Worm (Caenorhabditis elegans): ENCODE results near the gene K03B8.6.

The K03B8.6 gene

DNA sequence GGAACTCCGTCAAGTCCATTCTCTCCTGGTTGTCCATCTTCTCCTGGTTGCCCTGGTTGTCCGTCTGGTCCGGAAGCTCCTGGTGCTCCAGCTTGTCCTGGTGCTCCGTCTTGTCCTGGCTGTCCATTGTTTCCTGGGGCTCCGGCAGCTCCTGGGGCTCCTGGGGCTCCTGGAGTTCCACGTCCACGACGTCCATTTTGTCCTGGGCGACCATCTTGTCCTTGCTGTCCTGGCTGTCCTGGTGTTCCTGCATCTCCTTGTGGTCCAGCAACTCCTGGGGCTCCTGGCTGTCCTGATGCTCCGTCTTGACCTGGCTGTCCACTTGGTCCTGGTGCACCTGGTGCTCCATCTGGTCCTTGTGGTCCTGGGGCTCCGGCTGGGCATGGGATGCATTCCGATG, 42.0 kb downstream of the K03B8.6 start:
- TF ChIP-seq nhr-21 (tag; optimal IDR thresholded peaks at IDR 0.05): no peak
- no peak for TF ChIP-seq ztf-1 (GFP tag; conservative IDR thresholded peaks at IDR 0.05)
- no peak for TF ChIP-seq skn-1 (tag; optimal IDR thresholded peaks at IDR 0.05)
- TF ChIP-seq dmd-4 (tag; optimal IDR thresholded peaks at IDR 0.05): no peak
- TF ChIP-seq Y55F3AM.14 (GFP tag; optimal IDR thresholded peaks at IDR 0.05): no peak
- no peak for TF ChIP-seq ZK546.5 (tag; optimal IDR thresholded peaks at IDR 0.05)
- no peak for TF ChIP-seq sma-9 (GFP tag; optimal IDR thresholded peaks at IDR 0.05)
- TF ChIP-seq sma-9 (tag; optimal IDR thresholded peaks at IDR 0.05): no peak
- TF ChIP-seq lsy-2 (tag; optimal IDR thresholded peaks at IDR 0.05): no peak
- no peak for TF ChIP-seq ceh-16 (tag; optimal IDR thresholded peaks at IDR 0.05)
- TF ChIP-seq lin-39 (tag; optimal IDR thresholded peaks at IDR 0.05): no peak
- no peak for TF ChIP-seq mab-5 (tag; optimal IDR thresholded peaks at IDR 0.05)
- no peak for TF ChIP-seq zag-1 (tag; optimal IDR thresholded peaks at IDR 0.05)
- no peak for TF ChIP-seq ztf-11 (tag; optimal IDR thresholded peaks at IDR 0.05)
- no peak for TF ChIP-seq elt-1 (tag; optimal IDR thresholded peaks at IDR 0.05)
- no peak for TF ChIP-seq nhr-25 (tag; optimal IDR thresholded peaks at IDR 0.05)
- no peak for TF ChIP-seq nhr-11 (tag; optimal IDR thresholded peaks at IDR 0.05)
- TF ChIP-seq F13H6.1 (tag; optimal IDR thresholded peaks at IDR 0.05): no peak
- TF ChIP-seq alr-1 (tag; optimal IDR thresholded peaks at IDR 0.05): no peak
- no peak for TF ChIP-seq mdl-1 (tag; optimal IDR thresholded peaks at IDR 0.05)
- TF ChIP-seq ztf-4 (tag; optimal IDR thresholded peaks at IDR 0.05): no peak

DNA sequence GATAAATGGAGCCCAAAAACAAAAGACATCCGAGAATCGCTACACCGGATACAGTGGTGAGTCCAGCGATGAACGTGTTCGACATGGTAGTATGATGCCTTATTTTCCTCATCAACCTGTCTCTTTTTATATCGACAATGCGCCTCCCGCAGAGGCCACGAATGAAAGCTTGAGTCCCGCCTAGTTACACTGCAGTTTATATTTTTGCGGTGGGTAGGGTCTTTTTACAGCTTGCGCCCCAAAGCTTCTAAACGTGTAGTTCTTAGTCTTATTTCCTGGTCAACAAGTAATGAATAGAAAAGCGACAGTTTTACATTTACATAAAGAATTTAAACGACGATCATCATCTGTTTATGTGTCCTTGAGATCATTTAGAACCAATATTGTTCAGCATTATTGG, 42.9 kb downstream of the K03B8.6 start, which contains the start of gene col-156:
col-156 (minus strand) TSS at position 101 of the 400 bp plus-strand sequence.
- no peak for TF ChIP-seq R02D3.7 (tag; optimal IDR thresholded peaks at IDR 0.05)
- TF ChIP-seq nhr-12 (tag; optimal IDR thresholded peaks at IDR 0.05): no peak
- no peak for TF ChIP-seq Y55F3AM.14 (GFP tag; optimal IDR thresholded peaks at IDR 0.05)
- no peak for TF ChIP-seq gmeb-1 (tag; optimal IDR thresholded peaks at IDR 0.05)
- TF ChIP-seq unc-55 (GFP tag; optimal IDR thresholded peaks at IDR 0.05): no peak
- TF ChIP-seq F13H6.1 (tag; optimal IDR thresholded peaks at IDR 0.05): no peak
- TF ChIP-seq nhr-10 (tag; optimal IDR thresholded peaks at IDR 0.05): no peak
- TF ChIP-seq egl-27 (tag; optimal IDR thresholded peaks at IDR 0.05): no peak
- TF ChIP-seq sem-4 (tag; optimal IDR thresholded peaks at IDR 0.05): no peak
- no peak for TF ChIP-seq nhr-23 (tag; optimal IDR thresholded peaks at IDR 0.05)
- no peak for TF ChIP-seq sma-9 (GFP tag; optimal IDR thresholded peaks at IDR 0.05)
- TF ChIP-seq sma-9 (tag; optimal IDR thresholded peaks at IDR 0.05): no peak
- no peak for TF ChIP-seq fos-1 (tag; optimal IDR thresholded peaks at IDR 0.05)
- TF ChIP-seq ama-1 (optimal IDR thresholded peaks at IDR 0.05): no peak
- TF ChIP-seq ceh-82 (tag; optimal IDR thresholded peaks at IDR 0.05): no peak
- no peak for TF ChIP-seq blmp-1 (tag; optimal IDR thresholded peaks at IDR 0.05; ENCODE audit: insufficient read depth)

DNA sequence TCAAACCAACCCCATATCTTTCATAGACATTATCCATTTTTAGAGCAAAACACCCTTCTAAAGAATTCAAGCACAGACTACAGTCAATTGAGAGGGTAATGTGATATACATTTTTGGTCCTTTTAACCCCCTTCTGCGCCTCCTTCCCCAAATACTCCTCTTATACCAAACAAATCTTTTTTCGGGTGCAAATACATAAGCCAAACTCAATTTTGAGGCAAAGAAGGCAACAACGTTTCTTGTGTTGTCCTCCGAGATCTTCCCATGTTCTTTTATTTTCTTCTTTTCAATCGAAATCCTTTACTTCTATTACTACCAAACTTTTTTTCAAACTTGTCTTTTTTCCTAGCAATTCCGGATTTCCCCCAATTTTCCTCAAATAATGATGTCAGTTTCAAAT, 47.5 kb downstream of the K03B8.6 start:
- TF ChIP-seq ama-1 (optimal IDR thresholded peaks at IDR 0.05) (no peak), peb-1 (tag; optimal IDR thresholded peaks at IDR 0.05) (no peak), F13H6.1 (tag; optimal IDR thresholded peaks at IDR 0.05) (no peak), nhr-6 (tag; optimal IDR thresholded peaks at IDR 0.05) (no peak), aly-2 (tag; optimal IDR thresholded peaks at IDR 0.05) (no peak), alr-1 (tag; optimal IDR thresholded peaks at IDR 0.05) (no peak), mab-5 (tag; optimal IDR thresholded peaks at IDR 0.05) (no peak), fos-1 (tag; optimal IDR thresholded peaks at IDR 0.05) (no peak), nhr-77 (tag; optimal IDR thresholded peaks at IDR 0.05) (no peak), ztf-1 (GFP tag; conservative IDR thresholded peaks at IDR 0.05) (no peak), zag-1 (tag; optimal IDR thresholded peaks at IDR 0.05) (no peak), mbf-1 (tag; optimal IDR thresholded peaks at IDR 0.05) (no peak), nhr-12 (tag; optimal IDR thresholded peaks at IDR 0.05) (no peak), nhr-21 (tag; optimal IDR thresholded peaks at IDR 0.05) (no peak), gmeb-1 (tag; optimal IDR thresholded peaks at IDR 0.05) (no peak), ztf-4 (tag; optimal IDR thresholded peaks at IDR 0.05) (no peak), R02D3.7 (tag; optimal IDR thresholded peaks at IDR 0.05) (no peak), crh-2 (tag; optimal IDR thresholded peaks at IDR 0.05) (no peak)
